Worm (Caenorhabditis elegans) whole organism, L1 larva: ENCODE data around the gene M60.7.

Source experiments
- ama-1 ChIP-seq: fragments of 150-350 bp; optimal IDR thresholded peaks from 2 replicates; lab custom pipeline; 2014
- egl-13 ChIP-seq: sonication (generic microtip); optimal IDR thresholded peaks from 2 replicates; lab custom pipeline; 2016; ENCODE audit warnings: missing genotype, missing genetic modification reagents, missing genetic modification characterization, missing compliant biosample characterization
- nhr-12 ChIP-seq: sonication (generic microtip); optimal IDR thresholded peaks from 2 replicates; lab custom pipeline; 2017; ENCODE audit warnings: missing biosample characterization, missing genetic modification characterization
- unc-62 ChIP-seq: fragments of 150-350 bp; optimal IDR thresholded peaks from 2 replicates; lab custom pipeline; 2014; ENCODE audit warnings: missing biosample characterization, missing genetic modification reagents, missing genetic modification characterization
- zag-1 ChIP-seq: fragments of 150-350 bp; optimal IDR thresholded peaks from 2 replicates; lab custom pipeline; 2014; ENCODE audit warnings: missing biosample characterization, missing genetic modification characterization
- ztf-11 ChIP-seq, 2 experiments: sonication (generic microtip); optimal IDR thresholded peaks; 2 replicates each; lab custom pipeline; 2016 to 2017; ENCODE audit warnings: missing genetic modification characterization in 2 of 2, missing biosample characterization in 1 of 2, missing compliant biosample characterization in 1 of 2

- TF ChIP-seq egl-13 (no peak), unc-62 (GFP tag; lab: Kevin White, UChicago) (no peak), nhr-12 (tag; lab: Kevin White, UChicago) (no peak), ztf-11 (tag; optimal IDR thresholded peaks at IDR 0.05; lab: Kevin White, UChicago) (no peak), ama-1 (no peak), zag-1 (tag; lab: Kevin White, UChicago) (no peak)
Observed at ce11 chrX:8307600-8307999, 46.6 kb upstream of the M60.7 start, which contains the start of gene R09F10.5.
